Worm (Caenorhabditis elegans) whole organism, L4 larva: ENCODE results near the gene ZK1086.3.

ENCODE experiments used
- F10B5.3 ChIP-seq: sonication (generic microtip); optimal IDR thresholded peaks from 2 replicates; lab custom pipeline; 2016; ENCODE audit warnings: mild to moderate bottlenecking, missing genetic modification characterization, missing compliant biosample characterization
- F37D6.2 ChIP-seq: sonication (generic microtip); optimal IDR thresholded peaks from 2 replicates; lab custom pipeline; 2016; ENCODE audit warnings: mild to moderate bottlenecking, missing genetic modification characterization, missing compliant biosample characterization
- F49E8.2 ChIP-seq: sonication (generic microtip); optimal IDR thresholded peaks from 2 replicates; lab custom pipeline; 2016; ENCODE audit warnings: missing compliant biosample characterization, mild to moderate bottlenecking, missing genetic modification characterization, borderline replicate concordance
- T26A8.4 ChIP-seq: fragments of 200-800 bp; sonication (Bioruptor generic); IDR thresholded peaks from 2 replicates; pipeline ENCODE4 v1.3.6; 2022; ENCODE audit warnings: missing genetic modification characterization, missing compliant biosample characterization
- Y105C5A.15 ChIP-seq: fragments of 200-800 bp; sonication (Bioruptor generic); IDR thresholded peaks from 2 replicates; pipeline ENCODE4 v1.3.6; 2022; ENCODE audit warnings: missing genetic modification characterization, missing compliant biosample characterization
- Y48G9A.11 ChIP-seq: fragments of 200-800 bp; sonication (Bioruptor generic); IDR thresholded peaks from 2 replicates; pipeline ENCODE4 v1.3.6; 2022; ENCODE audit warnings: missing genetic modification reagents, missing genetic modification characterization, missing compliant biosample characterization
- aha-1 ChIP-seq: fragments of 150-350 bp; peaks from one replicate; lab custom pipeline; 2014; ENCODE audit warnings: missing biosample characterization, missing genetic modification characterization
- aly-2 ChIP-seq: sonication (generic microtip); optimal IDR thresholded peaks from 2 replicates; lab custom pipeline; 2018; ENCODE audit warnings: missing biosample characterization, missing genetic modification characterization
- attf-4 ChIP-seq: sonication (generic microtip); optimal IDR thresholded peaks from 3 replicates; lab custom pipeline; 2017; ENCODE audit warnings: missing biosample characterization, missing genetic modification characterization
- ceh-44 ChIP-seq: fragments of 200-800 bp; sonication (Bioruptor generic); IDR thresholded peaks from 2 replicates; pipeline ENCODE4 v1.3.6; 2022; ENCODE audit warnings: missing genetic modification reagents, missing genetic modification characterization, missing compliant biosample characterization
- ceh-62 ChIP-seq: sonication (generic microtip); optimal IDR thresholded peaks from 2 replicates; lab custom pipeline; 2017; ENCODE audit warnings: missing biosample characterization, missing genetic modification characterization
- ces-1 ChIP-seq: fragments of 150-350 bp; sonication (generic microtip); optimal IDR thresholded peaks from 4 replicates; lab custom pipeline; 2014; ENCODE audit warnings: missing biosample characterization, missing genetic modification reagents, missing genetic modification characterization
- cey-2 ChIP-seq: sonication (generic microtip); optimal IDR thresholded peaks from 3 replicates; lab custom pipeline; 2017; ENCODE audit warnings: missing genetic modification characterization, mild to moderate bottlenecking, missing compliant biosample characterization, antibody characterized with exemption, borderline replicate concordance; ENCODE audit not compliant: insufficient read depth
- daf-12 ChIP-seq: fragments of 150-350 bp; optimal IDR thresholded peaks from 2 replicates; lab custom pipeline; 2014; ENCODE audit warnings: missing biosample characterization, missing genetic modification reagents, missing genetic modification characterization
- daf-16 ChIP-seq, 3 experiments: sonication (generic microtip); optimal IDR thresholded peaks; 2 replicates each; lab custom pipeline; 2016 to 2017; ENCODE audit warnings: missing genetic modification characterization in 3 of 3, missing genetic modification reagents in 3 of 3, mild to moderate bottlenecking in 2 of 3, missing compliant biosample characterization in 2 of 3, missing biosample characterization in 1 of 3, moderate library complexity in 1 of 3
- egl-43 ChIP-seq: fragments of 200-800 bp; sonication (Bioruptor generic); IDR thresholded peaks from 2 replicates; pipeline ENCODE4 v1.3.6; 2022; ENCODE audit warnings: missing genetic modification reagents, missing genetic modification characterization, missing compliant biosample characterization
- fkh-10 ChIP-seq: fragments of 150-350 bp; optimal IDR thresholded peaks from 2 replicates; lab custom pipeline; 2014; ENCODE audit warnings: missing biosample characterization, missing genetic modification reagents, missing genetic modification characterization
- gei-8 ChIP-seq: fragments of 200-800 bp; sonication (Bioruptor generic); optimal IDR thresholded peaks from 2 replicates; lab custom pipeline; 2018; ENCODE audit warnings: mild to moderate bottlenecking, missing genetic modification characterization, missing compliant biosample characterization
- jun-1 ChIP-seq: fragments of 150-350 bp; optimal IDR thresholded peaks from 2 replicates; lab custom pipeline; 2014; ENCODE audit warnings: missing biosample characterization, missing genetic modification reagents, missing genetic modification characterization
- lin-15B ChIP-seq: fragments of 150-350 bp; sonication (generic microtip); optimal IDR thresholded peaks from 3 replicates; lab custom pipeline; 2014; ENCODE audit warnings: missing biosample characterization, missing genetic modification characterization
- mes-2 ChIP-seq: sonication (generic microtip); optimal IDR thresholded peaks from 2 replicates; lab custom pipeline; 2016; ENCODE audit warnings: missing genotype, mild to moderate bottlenecking, missing genetic modification characterization, missing compliant biosample characterization; ENCODE audit not compliant: poor library complexity, severe bottlenecking
- mxl-2 ChIP-seq: fragments of 200-800 bp; sonication (Bioruptor generic); conservative IDR thresholded peaks from 2 replicates; pipeline ENCODE4 v1.3.6; 2022; ENCODE audit warnings: missing genetic modification reagents, missing genetic modification characterization, missing compliant biosample characterization
- mxl-3 ChIP-seq: fragments of 200-800 bp; sonication (Bioruptor generic); optimal IDR thresholded peaks from 2 replicates; lab custom pipeline; 2018; ENCODE audit warnings: mild to moderate bottlenecking, missing genetic modification characterization, missing compliant biosample characterization
- nhr-25 ChIP-seq: sonication (generic microtip); optimal IDR thresholded peaks from 2 replicates; lab custom pipeline; 2017; ENCODE audit warnings: missing genetic modification characterization, mild to moderate bottlenecking, missing compliant biosample characterization, antibody characterized with exemption, moderate library complexity, borderline replicate concordance; ENCODE audit not compliant: insufficient read depth
- nhr-6 ChIP-seq: fragments of 150-350 bp; optimal IDR thresholded peaks from 2 replicates; lab custom pipeline; 2014; ENCODE audit warnings: missing biosample characterization, missing genetic modification characterization
- pha-4 ChIP-seq, 2 experiments: fragments of 150-350 bp in 1 of 2; fragments of 200-800 bp in 1 of 2; sonication (Bioruptor generic) in 1 of 2; IDR thresholded peaks in 1 of 2; optimal IDR thresholded peaks in 1 of 2; 2 replicates each; pipeline versions ENCODE4 v1.3.6 to Lab custom; 2014 to 2022; ENCODE audit warnings: missing genetic modification characterization in 2 of 2, missing genetic modification reagents in 2 of 2, missing biosample characterization in 1 of 2, missing compliant biosample characterization in 1 of 2
- pqm-1 ChIP-seq: sonication (generic microtip); optimal IDR thresholded peaks from 2 replicates; lab custom pipeline; 2017; ENCODE audit warnings: missing biosample characterization, missing genetic modification characterization
- rbr-2 ChIP-seq: sonication (generic microtip); optimal IDR thresholded peaks from 2 replicates; lab custom pipeline; 2016; ENCODE audit warnings: missing genotype, missing genetic modification characterization, missing compliant biosample characterization
- unc-62 ChIP-seq, 3 experiments: fragments of 150-350 bp in 1 of 3; sonication (generic microtip); optimal IDR thresholded peaks in 2 of 3; peaks in 1 of 3; 1 replicate in 1 of 3; 2 replicates in 2 of 3; lab custom pipeline; 2014 to 2017; ENCODE audit warnings: missing biosample characterization in 3 of 3, missing genetic modification characterization in 3 of 3, missing genetic modification reagents in 3 of 3, missing genotype in 1 of 3
- vab-7 ChIP-seq: fragments of 200-800 bp; sonication (Bioruptor generic); IDR thresholded peaks from 2 replicates; pipeline ENCODE4 v1.3.6; 2022; ENCODE audit warnings: missing genetic modification reagents, missing genetic modification characterization, missing compliant biosample characterization
- zfp-2 ChIP-seq: sonication (generic microtip); optimal IDR thresholded peaks from 2 replicates; lab custom pipeline; 2016; ENCODE audit warnings: mild to moderate bottlenecking, missing genetic modification characterization, missing compliant biosample characterization
- zip-11 ChIP-seq: fragments of 200-800 bp; sonication (Bioruptor generic); IDR thresholded peaks from 2 replicates; pipeline ENCODE4 v1.3.6; 2022; ENCODE audit warnings: missing genetic modification characterization, missing compliant biosample characterization
- zip-2 ChIP-seq: fragments of 150-350 bp; optimal IDR thresholded peaks from 2 replicates; lab custom pipeline; 2014; ENCODE audit warnings: missing biosample characterization, missing genetic modification characterization
- ztf-11 ChIP-seq: fragments of 150-350 bp; optimal IDR thresholded peaks from 2 replicates; lab custom pipeline; 2014; ENCODE audit warnings: missing biosample characterization, missing genetic modification characterization
- ztf-7 ChIP-seq: fragments of 150-350 bp; optimal IDR thresholded peaks from 2 replicates; lab custom pipeline; 2014; ENCODE audit warnings: missing biosample characterization, missing genetic modification characterization

The ZK1086.3 gene

DNA sequence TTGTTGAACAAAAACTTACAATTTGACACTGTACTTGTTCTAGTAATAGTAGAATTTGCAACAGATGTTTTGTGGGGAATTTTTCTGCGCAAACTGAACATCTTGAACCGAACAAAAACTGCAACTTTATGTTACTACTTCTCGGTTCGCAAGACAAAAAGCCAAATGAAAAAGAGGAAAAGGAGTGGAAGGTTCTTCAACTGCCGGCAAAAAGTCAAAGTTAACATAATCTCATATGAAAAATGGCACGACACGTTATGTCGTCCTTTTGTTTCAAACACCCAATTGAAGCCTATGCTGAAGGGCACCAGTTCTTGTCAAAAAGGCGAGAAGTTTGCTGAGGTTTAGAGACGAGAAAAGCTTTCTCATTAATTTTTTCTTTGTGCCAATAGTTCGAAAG lies 32.9 kb downstream of the ZK1086.3 start, which contains the start of gene twk-23:
Gene twk-23 (minus strand): TSS at position 101 of the 400 bp plus-strand sequence.
- TF ChIP-seq aha-1 (tag; lab: Kevin White, UChicago) (peak; percentile 3), mxl-3 (GFP tag; lab: Kevin White, UChicago) (no peak), unc-62 (GFP tag; optimal IDR thresholded peaks at IDR 0.05 in 1 of 2; lab: Kevin White, UChicago) (peak in 1 of 2 experiments; percentile 12), unc-62 (tag; optimal IDR thresholded peaks at IDR 0.05; lab: Kevin White, UChicago) (no peak), ceh-62 (tag; lab: Kevin White, UChicago) (no peak), F37D6.2 (no peak)
- TF ChIP-seq, all 104 proteins: peak for 2

- TF ChIP-seq rbr-2 (tag; lab: Kevin White, UChicago) (no peak), ces-1 (GFP tag; lab: Kevin White, UChicago) (no peak), gei-8 (no peak), mxl-3 (GFP tag; lab: Kevin White, UChicago) (no peak), vab-7 (GFP tag; lab: Robert Waterston, UW) (no peak), daf-16 (GFP tag; optimal IDR thresholded peaks at IDR 0.05; lab: Kevin White, UChicago) (no peak), daf-16 (tag; optimal IDR thresholded peaks at IDR 0.05; lab: Kevin White, UChicago) (no peak), ceh-44 (GFP tag; lab: Robert Waterston, UW) (no peak), daf-12 (no peak), zip-2 (no peak), zfp-2 (tag; lab: Kevin White, UChicago) (no peak), ztf-11 (tag; lab: Kevin White, UChicago) (no peak), lin-15B (tag; lab: Kevin White, UChicago) (no peak), egl-43 (no peak), aha-1 (tag; lab: Kevin White, UChicago) (no peak), F49E8.2 (no peak), attf-4 (tag; lab: Kevin White, UChicago) (no peak), aly-2 (no peak), fkh-10 (no peak), Y105C5A.15 (GFP tag; lab: Robert Waterston, UW) (no peak)
These were observed 42.8 kb downstream of the ZK1086.3 start for ce11 chrX:13833448-13833847.

ce11 chrX:13834127-13834526 lies 43.5 kb downstream of the ZK1086.3 start, which contains the start of gene F19D8.2:
Gene F19D8.2 (plus strand): TSS chrX:13834427.
- TF ChIP-seq aha-1 (tag; lab: Kevin White, UChicago) (peak; percentile 76), zip-11 (no peak)

ce11 chrX:13838019-13838418 lies 47.4 kb downstream of the ZK1086.3 start:
- no peak for TF ChIP-seq pqm-1
- TF ChIP-seq cey-2 (tag; lab: Kevin White, UChicago), result no peak
- TF ChIP-seq nhr-6 (tag; lab: Kevin White, UChicago), result no peak
- no peak for TF ChIP-seq F10B5.3 (tag; lab: Kevin White, UChicago)
- TF ChIP-seq T26A8.4 (GFP tag; lab: Robert Waterston, UW), result no peak
- TF ChIP-seq ztf-7 (tag; lab: Kevin White, UChicago), result no peak
- TF ChIP-seq nhr-25, result no peak
- no peak for TF ChIP-seq mes-2 (tag; lab: Kevin White, UChicago)
- TF ChIP-seq mxl-2 (GFP tag; lab: Robert Waterston, UW), result no peak
- no peak for TF ChIP-seq ces-1 (GFP tag; lab: Kevin White, UChicago)
- no peak for TF ChIP-seq pha-4 (GFP tag; IDR thresholded peaks at IDR 0.05; lab: Robert Waterston, UW)
- no peak for TF ChIP-seq pha-4 (tag; optimal IDR thresholded peaks at IDR 0.05; lab: Kevin White, UChicago)
- TF ChIP-seq daf-12, result no peak
- TF ChIP-seq Y48G9A.11 (GFP tag; lab: Robert Waterston, UW), result no peak
- TF ChIP-seq aha-1 (tag; lab: Kevin White, UChicago), result no peak
- TF ChIP-seq zfp-2 (tag; lab: Kevin White, UChicago), result no peak
- no peak for TF ChIP-seq jun-1
